Worm (Caenorhabditis elegans): Measurements from ENCODE around the gene T25F10.3.

The T25F10.3 gene

ce11 chrV:6705367-6705766, 39.5 kb upstream of the T25F10.3 start:
- TF ChIP-seq lin-40 (tag; optimal IDR thresholded peaks at IDR 0.05) (no peak), lsl-1 (GFP tag; optimal IDR thresholded peaks at IDR 0.05) (peak; percentile 15), ceh-91 (GFP tag; IDR thresholded peaks at IDR 0.05) (0 out of 2 replicates have a peak, but pooled peaks have one; percentile 33), ztf-26 (tag; optimal IDR thresholded peaks at IDR 0.05) (no peak), ccch-3 (GFP tag; optimal IDR thresholded peaks at IDR 0.05) (no peak), die-1 (tag; optimal IDR thresholded peaks at IDR 0.05) (no peak), Y95B8A.8 (GFP tag; IDR thresholded peaks at IDR 0.05) (no peak), F23B12.7 (tag; optimal IDR thresholded peaks at IDR 0.05; ENCODE audit: insufficient read depth) (no peak), zim-3 (tag; optimal IDR thresholded peaks at IDR 0.05) (no peak)

ce11 chrV:6706771-6707170, 38.1 kb upstream of the T25F10.3 start, which contains the start of gene W02F12.4:
Gene W02F12.4 (minus strand): TSS chrV:6706934.
- no peak for TF ChIP-seq tbx-9 (tag; optimal IDR thresholded peaks at IDR 0.05; ENCODE audit: borderline replicate concordance)
- no peak for TF ChIP-seq ceh-27 (GFP tag; optimal IDR thresholded peaks at IDR 0.05)
- no peak for TF ChIP-seq ZK185.1 (tag; optimal IDR thresholded peaks at IDR 0.05; ENCODE audit: poor library complexity, severe bottlenecking)
- no peak for TF ChIP-seq ceh-91 (GFP tag; IDR thresholded peaks at IDR 0.05)
- peak; percentile 56; the same call in 1 of the 2 replicates for TF ChIP-seq Y53G8AR.9 (GFP tag; conservative IDR thresholded peaks at IDR 0.05)
- TF ChIP-seq ztf-26 (tag; optimal IDR thresholded peaks at IDR 0.05): peak; percentile 33
- TF ChIP-seq atf-7 (tag; optimal IDR thresholded peaks at IDR 0.05): peak; percentile 90
- TF ChIP-seq nfya-2 (GFP tag; IDR thresholded peaks at IDR 0.05): no peak
- TF ChIP-seq nhr-80 (tag; optimal IDR thresholded peaks at IDR 0.05): peak; percentile 69
- TF ChIP-seq tbp1 (GFP tag; optimal IDR thresholded peaks at IDR 0.05): peak; percentile 20
- TF ChIP-seq repo-1 (tag; optimal IDR thresholded peaks at IDR 0.05): no peak
- TF ChIP-seq lin-40 (tag; optimal IDR thresholded peaks at IDR 0.05): peak; percentile 34
- no peak for TF ChIP-seq cebp-1 (GFP tag; IDR thresholded peaks at IDR 0.05)
- peak; percentile 38 for TF ChIP-seq cebp-1 (tag; optimal IDR thresholded peaks at IDR 0.05)

DNA sequence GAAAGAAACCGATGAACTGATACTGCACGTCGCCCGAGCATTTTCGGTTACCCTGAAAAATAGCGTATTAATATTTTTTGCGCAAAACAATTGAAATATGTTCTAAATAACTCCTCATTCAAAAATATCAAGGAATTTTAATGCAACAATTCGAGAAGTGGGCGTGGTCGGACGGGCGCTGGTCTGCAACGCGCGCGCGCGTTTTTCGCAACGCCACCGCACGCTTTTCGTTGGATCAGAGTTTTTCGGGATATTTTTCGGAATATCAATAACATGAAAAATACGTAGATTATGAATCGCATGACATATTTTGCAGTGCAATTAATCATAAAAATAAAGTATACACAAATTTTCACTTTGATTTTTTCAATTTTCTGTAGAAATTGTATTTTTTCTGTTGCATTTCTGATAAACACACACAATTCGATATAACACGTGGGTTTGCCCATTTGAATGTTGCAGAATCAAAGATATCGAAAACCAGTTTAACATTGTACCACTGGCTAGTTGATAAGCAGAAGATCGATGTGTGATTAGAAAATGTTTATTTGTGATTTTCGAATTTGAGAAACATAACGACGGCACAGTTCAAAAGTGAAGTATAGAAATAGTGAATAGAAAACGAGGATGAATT, 35.7 kb upstream of the T25F10.3 start, which contains the start of gene dlst-1:
dlst-1 (minus strand) TSS at position 52 of the 634 bp plus-strand sequence.
- TF ChIP-seq nhr-179 (tag; optimal IDR thresholded peaks at IDR 0.05) (no peak), repo-1 (tag; optimal IDR thresholded peaks at IDR 0.05) (peak; percentile 65), nfya-1 (tag; optimal IDR thresholded peaks at IDR 0.05; ENCODE audit: borderline replicate concordance, insufficient read depth) (no peak), unc-130 (GFP tag; optimal IDR thresholded peaks at IDR 0.05) (no peak), zfh-2 (GFP tag; conservative IDR thresholded peaks at IDR 0.05) (peak; percentile 57; the same call in 1 of the 2 replicates), ceh-100 (GFP tag; IDR thresholded peaks at IDR 0.05) (no peak), madf-8 (GFP tag; conservative IDR thresholded peaks at IDR 0.05) (peak; percentile 35), F52B5.7 (tag; optimal IDR thresholded peaks at IDR 0.05) (peak; percentile 10), F22D6.2 (tag; optimal IDR thresholded peaks at IDR 0.05) (no peak), B0261.1 (tag; optimal IDR thresholded peaks at IDR 0.05) (peak; percentile 24), somi-1 (GFP tag; optimal IDR thresholded peaks at IDR 0.05) (peak; percentile 8), efl-1 (GFP tag; optimal IDR thresholded peaks at IDR 0.05) (peak; percentile 25), ekl-4 (GFP tag; IDR thresholded peaks at IDR 0.05) (peak; percentile 17; the same call in 1 of the 2 replicates), C17E4.6 (GFP tag; IDR thresholded peaks at IDR 0.05) (no peak), ceh-40 (GFP tag; IDR thresholded peaks at IDR 0.05) (0 out of 2 replicates have a peak, but pooled peaks have one; percentile 5), pbrm-1 (GFP tag; IDR thresholded peaks at IDR 0.05) (peak; percentile 39; the same call in 1 of the 2 replicates), lin-54 (GFP tag; optimal IDR thresholded peaks at IDR 0.05) (peak; percentile 47), nhr-80 (tag; optimal IDR thresholded peaks at IDR 0.05) (peak; percentile 12), F33H1.4 (GFP tag; IDR thresholded peaks at IDR 0.05) (0 out of 2 replicates have a peak, but pooled peaks have one; percentile 23), ceh-91 (GFP tag; IDR thresholded peaks at IDR 0.05) (no peak), madf-10 (tag; optimal IDR thresholded peaks at IDR 0.05) (peak; percentile 18), rpc-1 (optimal IDR thresholded peaks at IDR 0.05) (peak; percentile 34), rpc-1 (tag; optimal IDR thresholded peaks at IDR 0.05) (no peak), hmg-1.2 (GFP tag; IDR thresholded peaks at IDR 0.05) (0 out of 2 replicates have a peak, but pooled peaks have one; percentile 21), F10E7.11 (tag; optimal IDR thresholded peaks at IDR 0.05) (no peak), aptf-2 (GFP tag; conservative IDR thresholded peaks at IDR 0.05) (no peak), ztf-18 (tag; optimal IDR thresholded peaks at IDR 0.05) (peak; percentile 17), sptf-2 (GFP tag; optimal IDR thresholded peaks at IDR 0.05) (peak; percentile 6)

All from whole organism, young adult.